Worm (Caenorhabditis elegans) whole organism, L4 larva: ENCODE results near the gene egl-46.

Experiments
- F26F4.8 ChIP-seq: fragments of 200-800 bp; sonication (Bioruptor generic); conservative IDR thresholded peaks from 2 replicates; pipeline ENCODE4 v1.3.6; 2022; ENCODE audit warnings: missing genetic modification characterization, missing compliant biosample characterization
- T20F7.1 ChIP-seq: fragments of 200-800 bp; sonication (Bioruptor generic); optimal IDR thresholded peaks from 2 replicates; lab custom pipeline; 2018; ENCODE audit warnings: mild to moderate bottlenecking, missing genetic modification characterization, missing compliant biosample characterization
- Y48G9A.11 ChIP-seq: fragments of 200-800 bp; sonication (Bioruptor generic); IDR thresholded peaks from 2 replicates; pipeline ENCODE4 v1.3.6; 2022; ENCODE audit warnings: missing genetic modification reagents, missing genetic modification characterization, missing compliant biosample characterization
- aha-1 ChIP-seq: fragments of 150-350 bp; peaks from one replicate; lab custom pipeline; 2014; ENCODE audit warnings: missing biosample characterization, missing genetic modification characterization
- aly-2 ChIP-seq: sonication (generic microtip); optimal IDR thresholded peaks from 2 replicates; lab custom pipeline; 2018; ENCODE audit warnings: missing biosample characterization, missing genetic modification characterization
- ama-1 ChIP-seq: fragments of 150-350 bp; optimal IDR thresholded peaks from 2 replicates; lab custom pipeline; 2014; ENCODE audit warnings: inconsistent platforms, mixed read lengths
- attf-4 ChIP-seq: sonication (generic microtip); optimal IDR thresholded peaks from 3 replicates; lab custom pipeline; 2017; ENCODE audit warnings: missing biosample characterization, missing genetic modification characterization
- cey-2 ChIP-seq: sonication (generic microtip); optimal IDR thresholded peaks from 3 replicates; lab custom pipeline; 2017; ENCODE audit warnings: missing genetic modification characterization, mild to moderate bottlenecking, missing compliant biosample characterization, antibody characterized with exemption, borderline replicate concordance; ENCODE audit not compliant: insufficient read depth
- dmd-6 ChIP-seq: fragments of 200-800 bp; sonication (Bioruptor generic); IDR thresholded peaks from 2 replicates; pipeline ENCODE4 v1.3.6; 2022; ENCODE audit warnings: missing genetic modification reagents, missing genetic modification characterization, missing compliant biosample characterization
- dmd-8 ChIP-seq: fragments of 200-800 bp; sonication (Bioruptor generic); IDR thresholded peaks from 2 replicates; pipeline ENCODE4 v1.3.6; 2022; ENCODE audit warnings: missing genetic modification characterization, missing compliant biosample characterization
- dmd-9 ChIP-seq: fragments of 200-800 bp; sonication (Bioruptor generic); IDR thresholded peaks from 2 replicates; pipeline ENCODE4 v1.3.6; 2022; ENCODE audit warnings: missing genetic modification reagents, missing genetic modification characterization, missing compliant biosample characterization
- dpl-1 ChIP-seq: fragments of 150-350 bp; optimal IDR thresholded peaks from 2 replicates; lab custom pipeline; 2014; ENCODE audit warnings: missing biosample characterization, missing genetic modification reagents, missing genetic modification characterization
- egl-27 ChIP-seq: sonication (generic microtip); optimal IDR thresholded peaks from 3 replicates; lab custom pipeline; 2017; ENCODE audit warnings: missing biosample characterization, missing genetic modification reagents, missing genetic modification characterization
- hlh-11 ChIP-seq: fragments of 200-800 bp; sonication (Bioruptor generic); optimal IDR thresholded peaks from 2 replicates; lab custom pipeline; 2018; ENCODE audit warnings: mild to moderate bottlenecking, missing genetic modification characterization, missing compliant biosample characterization
- hlh-30 ChIP-seq: sonication (generic microtip); optimal IDR thresholded peaks from 2 replicates; lab custom pipeline; 2017; ENCODE audit warnings: antibody characterized with exemption, mild to moderate bottlenecking, missing genetic modification characterization, missing compliant biosample characterization; ENCODE audit not compliant: insufficient read depth
- lin-1 ChIP-seq: fragments of 200-800 bp; sonication (Bioruptor generic); IDR thresholded peaks from 2 replicates; pipeline ENCODE4 v1.3.6; 2022; ENCODE audit warnings: missing genetic modification reagents, missing genetic modification characterization, missing compliant biosample characterization
- lin-13 ChIP-seq: fragments of 150-350 bp; optimal IDR thresholded peaks from 2 replicates; lab custom pipeline; 2014; ENCODE audit warnings: missing biosample characterization, missing genetic modification reagents, missing genetic modification characterization
- lin-29 ChIP-seq: fragments of 200-800 bp; sonication (Bioruptor generic); IDR thresholded peaks from 2 replicates; pipeline ENCODE4 v1.3.6; 2022; ENCODE audit warnings: missing genetic modification reagents, missing genetic modification characterization, missing compliant biosample characterization
- lin-39 ChIP-seq: fragments of 150-350 bp; optimal IDR thresholded peaks from 2 replicates; lab custom pipeline; 2014; ENCODE audit warnings: missing biosample characterization, missing genetic modification reagents, missing genetic modification characterization
- madf-5 ChIP-seq, 2 experiments: fragments of 200-800 bp; sonication (Bioruptor generic); IDR thresholded peaks; 2 replicates each; pipeline ENCODE4 v1.3.6; 2022; ENCODE audit warnings: missing compliant biosample characterization in 2 of 2, missing genetic modification characterization in 2 of 2
- mxl-2 ChIP-seq: fragments of 200-800 bp; sonication (Bioruptor generic); conservative IDR thresholded peaks from 2 replicates; pipeline ENCODE4 v1.3.6; 2022; ENCODE audit warnings: missing genetic modification reagents, missing genetic modification characterization, missing compliant biosample characterization
- mxl-3 ChIP-seq: fragments of 200-800 bp; sonication (Bioruptor generic); optimal IDR thresholded peaks from 2 replicates; lab custom pipeline; 2018; ENCODE audit warnings: mild to moderate bottlenecking, missing genetic modification characterization, missing compliant biosample characterization
- nhr-111 ChIP-seq: fragments of 200-800 bp; sonication (Bioruptor generic); optimal IDR thresholded peaks from 2 replicates; lab custom pipeline; 2018; ENCODE audit warnings: mild to moderate bottlenecking, missing genetic modification characterization, missing compliant biosample characterization
- nhr-237 ChIP-seq: sonication (generic microtip); optimal IDR thresholded peaks from 2 replicates; lab custom pipeline; 2017; ENCODE audit warnings: missing biosample characterization, missing genetic modification characterization
- nhr-28 ChIP-seq: fragments of 150-350 bp; optimal IDR thresholded peaks from 2 replicates; lab custom pipeline; 2014; ENCODE audit warnings: missing biosample characterization, missing genetic modification characterization
- nhr-77 ChIP-seq: fragments of 150-350 bp; optimal IDR thresholded peaks from 2 replicates; lab custom pipeline; 2014; ENCODE audit warnings: missing biosample characterization, missing genetic modification characterization
- set-16 ChIP-seq: fragments of 200-800 bp; sonication (Bioruptor generic); IDR thresholded peaks from 2 replicates; pipeline ENCODE4 v1.3.6; 2022; ENCODE audit warnings: missing genetic modification reagents, missing genetic modification characterization, missing compliant biosample characterization
- snpc-1.2 ChIP-seq: fragments of 200-800 bp; sonication (Bioruptor generic); IDR thresholded peaks from 2 replicates; pipeline ENCODE4 v1.3.6; 2022; ENCODE audit warnings: missing genetic modification reagents, missing genetic modification characterization, missing compliant biosample characterization
- tag-97 ChIP-seq: fragments of 200-800 bp; sonication (Bioruptor generic); IDR thresholded peaks from 2 replicates; pipeline ENCODE4 v1.3.6; 2022; ENCODE audit warnings: missing genetic modification characterization, missing compliant biosample characterization
- unc-62 ChIP-seq, 3 experiments: fragments of 150-350 bp in 1 of 3; sonication (generic microtip); optimal IDR thresholded peaks in 2 of 3; peaks in 1 of 3; 1 replicate in 1 of 3; 2 replicates in 2 of 3; lab custom pipeline; 2014 to 2017; ENCODE audit warnings: missing biosample characterization in 3 of 3, missing genetic modification characterization in 3 of 3, missing genetic modification reagents in 3 of 3, missing genotype in 1 of 3
- zag-1 ChIP-seq: fragments of 150-350 bp; optimal IDR thresholded peaks from 2 replicates; lab custom pipeline; 2014; ENCODE audit warnings: missing biosample characterization, missing genetic modification characterization
- ztf-11 ChIP-seq: fragments of 150-350 bp; optimal IDR thresholded peaks from 2 replicates; lab custom pipeline; 2014; ENCODE audit warnings: missing biosample characterization, missing genetic modification characterization

The egl-46 gene

ce11 chrV:6652051-6652450 is 29.3 kb downstream of the egl-46 start, which contains the start of gene T10H9.8:
T10H9.8 (plus strand) TSS chrV:6652351.
- TF ChIP-seq snpc-1.2 (GFP tag; lab: Robert Waterston, UW) (no peak), dmd-6 (GFP tag; lab: Robert Waterston, UW) (peak; percentile 25; the same call in 1 of the 2 replicates), aha-1 (peak; percentile 80), nhr-28 (tag; lab: Kevin White, UChicago) (peak; percentile 22), hlh-30 (tag; lab: Kevin White, UChicago) (peak; percentile 40), T20F7.1 (peak; percentile 21), ama-1 (no peak), mxl-2 (GFP tag; lab: Robert Waterston, UW) (no peak), lin-1 (GFP tag; lab: Robert Waterston, UW) (no peak), dpl-1 (GFP tag; lab: Kevin White, UChicago) (no peak), dmd-9 (GFP tag; lab: Robert Waterston, UW) (no peak), cey-2 (tag; lab: Kevin White, UChicago) (peak; percentile 56)

- TF ChIP-seq unc-62 (GFP tag; optimal IDR thresholded peaks at IDR 0.05 in 1 of 2; lab: Kevin White, UChicago) (peak in 1 of 2 experiments; percentile 93), unc-62 (tag; optimal IDR thresholded peaks at IDR 0.05; lab: Kevin White, UChicago) (no peak), cey-2 (tag; lab: Kevin White, UChicago) (no peak), dmd-8 (GFP tag; lab: Robert Waterston, UW) (no peak)
- TF ChIP-seq, all 104 proteins: peak for 1
These were observed 30.9 kb downstream of the egl-46 start for ce11 chrV:6650508-6650907.

- TF ChIP-seq aly-2 (tag; lab: Kevin White, UChicago) (no peak), unc-62 (GFP tag; optimal IDR thresholded peaks at IDR 0.05 in 1 of 2; lab: Kevin White, UChicago) (peak in 1 of 2 experiments; percentile 49), unc-62 (tag; optimal IDR thresholded peaks at IDR 0.05; lab: Kevin White, UChicago) (no peak)
These were observed 32.1 kb downstream of the egl-46 start, which contains the start of gene T10H9.1 for ce11 chrV:6649317-6649716. T10H9.1 (plus strand) TSS chrV:6649617.

- no peak for TF ChIP-seq attf-4 (tag; lab: Kevin White, UChicago)
- no peak for TF ChIP-seq Y48G9A.11 (GFP tag; lab: Robert Waterston, UW)
- no peak for TF ChIP-seq hlh-11 (tag; lab: Kevin White, UChicago)
- TF ChIP-seq dmd-6 (GFP tag; lab: Robert Waterston, UW), result no peak
- TF ChIP-seq nhr-237 (tag; lab: Kevin White, UChicago), result no peak
- no peak for TF ChIP-seq F26F4.8 (GFP tag; lab: Robert Waterston, UW)
- no peak for TF ChIP-seq nhr-111 (GFP tag; lab: Kevin White, UChicago)
- TF ChIP-seq dmd-8 (GFP tag; lab: Robert Waterston, UW), result no peak
- no peak for TF ChIP-seq snpc-1.2 (GFP tag; lab: Robert Waterston, UW)
- TF ChIP-seq egl-27 (tag; lab: Kevin White, UChicago), result no peak
- no peak for TF ChIP-seq lin-29
- TF ChIP-seq set-16 (GFP tag; lab: Robert Waterston, UW), result no peak
- TF ChIP-seq hlh-30 (tag; lab: Kevin White, UChicago), result no peak
- no peak for TF ChIP-seq dmd-9 (GFP tag; lab: Robert Waterston, UW)
These were observed 35.6 kb downstream of the egl-46 start for ce11 chrV:6645810-6646209.

- TF ChIP-seq lin-39 (no peak), mxl-3 (GFP tag; lab: Kevin White, UChicago) (no peak), dmd-6 (GFP tag; lab: Robert Waterston, UW) (no peak), cey-2 (tag; lab: Kevin White, UChicago) (no peak), nhr-77 (tag; lab: Kevin White, UChicago) (no peak), zag-1 (tag; lab: Kevin White, UChicago) (no peak), tag-97 (GFP tag; lab: Robert Waterston, UW) (no peak), lin-13 (no peak), ztf-11 (tag; lab: Kevin White, UChicago) (no peak), madf-5 (GFP tag; IDR thresholded peaks at IDR 0.05; lab: Robert Waterston, UW) (no peak), aha-1 (no peak)
- TF ChIP-seq, all 104 proteins: peak for 0
These were observed 48.4 kb downstream of the egl-46 start, which contains the start of gene scd-2 for ce11 chrV:6632925-6633324. scd-2 (plus strand) TSS chrV:6633225.
